Fruit fly (Drosophila melanogaster): ENCODE results near the gene Jhbp4.
A peak's percentile ranks its signal among the peaks of the same experiment; 100 is the strongest.

Jhbp4 gene

dm6 chr3R:16071689-16072580 lies 28.6 kb downstream of the Jhbp4 start (continued):
- TF ChIP-seq HLH4C (GFP tag; IDR thresholded peaks at IDR 0.05; ENCODE audit: partially characterized antibody) (no peak), dysf (GFP tag; IDR thresholded peaks at IDR 0.05) (peak; percentile 64), CG14860 (GFP tag; IDR thresholded peaks at IDR 0.05; ENCODE audit: partially characterized antibody) (no peak), ATbp (GFP tag; optimal IDR thresholded peaks at IDR 0.05) (peak; percentile 51), gsb-n (tag; optimal IDR thresholded peaks at IDR 0.05) (peak; percentile 77), fd96Cb (tag; optimal IDR thresholded peaks at IDR 0.05) (peak; percentile 53), H2.0 (GFP tag; IDR thresholded peaks at IDR 0.05) (peak; percentile 75), CG1602 (GFP tag; optimal IDR thresholded peaks at IDR 0.05) (peak; percentile 73), unpg (GFP tag; optimal IDR thresholded peaks at IDR 0.05) (peak; percentile 90), sima (GFP tag; optimal IDR thresholded peaks at IDR 0.05) (no peak), cg (GFP tag; optimal IDR thresholded peaks at IDR 0.05) (peak; percentile 45), CG15696 (tag; optimal IDR thresholded peaks at IDR 0.05) (peak; percentile 43), CG3407 (GFP tag; optimal IDR thresholded peaks at IDR 0.05) (peak; percentile 61), chinmo (GFP tag; IDR thresholded peaks at IDR 0.05; ENCODE audit: partially characterized antibody) (0 out of 4 replicates have a peak, but pooled peaks have one; percentile 38), oc (tag; optimal IDR thresholded peaks at IDR 0.05) (peak; percentile 54), sens (GFP tag) (peak; percentile 96), CG17802 (tag; optimal IDR thresholded peaks at IDR 0.05) (peak; percentile 46), Med (GFP tag) (no peak), kni (GFP tag; optimal IDR thresholded peaks at IDR 0.05) (peak; percentile 94), Lpt (GFP tag; optimal IDR thresholded peaks at IDR 0.05) (no peak), CG10462 (GFP tag; optimal IDR thresholded peaks at IDR 0.05) (peak; percentile 67), CG15479 (GFP tag; optimal IDR thresholded peaks at IDR 0.05) (peak; percentile 97), esg (GFP tag; conservative IDR thresholded peaks at IDR 0.05) (peak; percentile 62), pan (optimal IDR thresholded peaks at IDR 0.05) (no peak), pan (GFP tag; optimal IDR thresholded peaks at IDR 0.05 in 1 of 2, IDR thresholded peaks at IDR 0.05 in 1 of 2) (peak in 1 of 2 experiments; percentile 78), gcm2 (GFP tag; optimal IDR thresholded peaks at IDR 0.05) (peak; percentile 14), HLH3B (GFP tag; IDR thresholded peaks at IDR 0.05) (peak; percentile 89), CG14441 (GFP tag; IDR thresholded peaks at IDR 0.05) (no peak), Dref (GFP tag; IDR thresholded peaks at IDR 0.05) (no peak), Poxn (GFP tag; IDR thresholded peaks at IDR 0.05) (no peak), TFAM (GFP tag; optimal IDR thresholded peaks at IDR 0.05) (no peak), CG5180 (GFP tag; optimal IDR thresholded peaks at IDR 0.05) (no peak), Oaz (GFP tag; IDR thresholded peaks at IDR 0.05) (peak; percentile 25; the same call in 1 of the 2 replicates), CG8089 (GFP tag; optimal IDR thresholded peaks at IDR 0.05) (peak; percentile 10), CG9609 (GFP tag; optimal IDR thresholded peaks at IDR 0.05) (no peak), CG12942 (GFP tag; optimal IDR thresholded peaks at IDR 0.05) (peak; percentile 55), CG6683 (GFP tag; optimal IDR thresholded peaks at IDR 0.05) (no peak), phol (tag; optimal IDR thresholded peaks at IDR 0.05) (peak; percentile 60), hb (GFP tag; IDR thresholded peaks at IDR 0.05; ENCODE audit: partially characterized antibody) (no peak), ken (GFP tag; IDR thresholded peaks at IDR 0.05) (peak; percentile 42; the same call in 1 of the 3 replicates), eyg (GFP tag; optimal IDR thresholded peaks at IDR 0.05) (no peak), CG13123 (GFP tag; optimal IDR thresholded peaks at IDR 0.05) (peak; percentile 66), CG15514 (GFP tag; optimal IDR thresholded peaks at IDR 0.05) (no peak), danr (GFP tag; IDR thresholded peaks at IDR 0.05) (peak; percentile 39; the same call in 1 of the 2 replicates), inv (GFP tag; IDR thresholded peaks at IDR 0.05; ENCODE audit: partially characterized antibody) (no peak), dati (GFP tag; IDR thresholded peaks at IDR 0.05) (no peak), E2f1 (GFP tag; IDR thresholded peaks at IDR 0.05) (peak; percentile 82), CG11085 (GFP tag; IDR thresholded peaks at IDR 0.05) (no peak), CG7271 (tag; optimal IDR thresholded peaks at IDR 0.05) (no peak)
